Worm (Caenorhabditis elegans) whole organism, midembryonic: ENCODE measurements around the gene K12H4.6.

ENCODE experiments used
- T22C8.4 ChIP-seq: fragments of 200-800 bp; sonication (Bioruptor generic); IDR thresholded peaks from 2 replicates; pipeline ENCODE4 v1.3.6; 2022; ENCODE audit warnings: missing genetic modification characterization, missing compliant biosample characterization
- cog-1 ChIP-seq: sonication (generic microtip); optimal IDR thresholded peaks from 2 replicates; lab custom pipeline; 2016; ENCODE audit warnings: missing genetic modification characterization, missing compliant biosample characterization
- flt-1 ChIP-seq: fragments of 200-800 bp; sonication (Bioruptor generic); IDR thresholded peaks from 2 replicates; pipeline ENCODE4 v1.3.6; 2022; ENCODE audit warnings: missing genetic modification characterization, missing compliant biosample characterization
- klf-2 ChIP-seq: fragments of 200-800 bp; sonication (Bioruptor generic); conservative IDR thresholded peaks from 2 replicates; pipeline ENCODE4 v1.3.6; 2022; ENCODE audit warnings: missing genetic modification reagents, missing genetic modification characterization, missing compliant biosample characterization
- med-1 ChIP-seq: sonication (generic microtip); optimal IDR thresholded peaks from 2 replicates; lab custom pipeline; 2017; ENCODE audit warnings: missing genetic modification characterization, mild to moderate bottlenecking, missing compliant biosample characterization, antibody characterized with exemption, missing genetic modification reagents; ENCODE audit not compliant: insufficient read depth
- ref-1 ChIP-seq: fragments of 200-800 bp; sonication (Bioruptor generic); conservative IDR thresholded peaks from 2 replicates; pipeline ENCODE4 v1.3.6; 2022; ENCODE audit warnings: missing genetic modification reagents, missing genetic modification characterization, missing compliant biosample characterization
- tab-1 ChIP-seq: fragments of 200-800 bp; sonication (Bioruptor generic); IDR thresholded peaks from 2 replicates; pipeline ENCODE4 v1.3.6; 2022; ENCODE audit warnings: missing genetic modification characterization, missing compliant biosample characterization
- ztf-29 ChIP-seq: fragments of 200-800 bp; sonication (Bioruptor generic); IDR thresholded peaks from 2 replicates; pipeline ENCODE4 v1.3.6; 2022; ENCODE audit warnings: missing genetic modification reagents, missing genetic modification characterization, missing compliant biosample characterization

DNA sequence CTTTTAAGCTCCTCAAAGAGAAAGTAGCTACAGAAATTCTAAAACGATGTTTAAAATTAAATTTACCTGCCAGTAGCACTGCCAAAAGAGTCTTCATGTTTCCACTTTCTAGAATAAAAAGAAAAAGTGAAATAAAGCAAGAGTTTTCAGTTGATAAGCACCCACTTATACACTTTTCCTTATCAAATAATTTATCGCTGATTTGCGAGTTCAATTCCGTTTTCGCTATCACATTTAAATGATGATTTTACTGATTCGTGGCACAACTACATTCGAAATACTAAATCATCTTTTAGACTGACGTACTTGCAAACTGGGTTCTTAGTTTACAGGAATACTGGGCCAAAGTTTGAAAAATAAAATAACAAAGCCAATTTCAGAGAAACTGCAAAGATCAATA is 8.3 kb upstream of the K12H4.6 start, which contains the start of gene K12H4.7:
- TF ChIP-seq ztf-29 (GFP tag; lab: Robert Waterston, UW) = no peak
- TF ChIP-seq cog-1 (tag; lab: Kevin White, UChicago) = no peak
- no peak for TF ChIP-seq klf-2 (GFP tag; lab: Robert Waterston, UW)
- no peak for TF ChIP-seq flt-1 (GFP tag; lab: Robert Waterston, UW)
- no peak for TF ChIP-seq med-1 (GFP tag; lab: Kevin White, UChicago)
- no peak for TF ChIP-seq T22C8.4 (GFP tag; lab: Robert Waterston, UW)
- TF ChIP-seq ref-1 = no peak
- no peak for TF ChIP-seq tab-1 (GFP tag; lab: Robert Waterston, UW)
